Worm (Caenorhabditis elegans): Measurements from ENCODE around the gene lgc-22.
A peak's percentile ranks its signal among the peaks of the same experiment; 100 is the strongest.

Gene lgc-22

DNA sequence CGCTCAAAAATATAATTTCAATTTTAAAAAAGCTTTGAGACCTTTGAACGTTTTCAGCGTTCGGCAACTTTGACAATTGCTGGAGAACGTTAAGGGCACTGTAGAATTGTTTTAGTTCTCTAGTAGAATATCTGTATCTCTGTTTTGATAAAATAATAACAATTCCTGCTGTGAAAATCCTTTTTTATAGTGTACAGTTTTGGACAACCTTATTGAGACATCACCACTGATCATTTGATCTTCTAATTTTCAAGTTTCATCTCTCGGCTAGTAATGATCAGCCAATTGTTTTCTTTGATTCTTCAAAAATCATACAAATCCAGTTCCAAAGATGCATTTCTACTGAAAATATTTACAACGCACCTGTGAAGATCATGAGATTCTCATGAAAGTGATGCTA is 8.5 kb upstream of the lgc-22 start, which contains the start of gene F15E6.10:
Gene F15E6.10 (plus strand): TSS at position 301 of the 400 bp plus-strand sequence.
- TF ChIP-seq vab-7 (GFP tag; IDR thresholded peaks at IDR 0.05) = no peak
- TF ChIP-seq aha-1 (tag) = no peak
- TF ChIP-seq Y105C5A.15 (GFP tag; IDR thresholded peaks at IDR 0.05) = no peak

DNA sequence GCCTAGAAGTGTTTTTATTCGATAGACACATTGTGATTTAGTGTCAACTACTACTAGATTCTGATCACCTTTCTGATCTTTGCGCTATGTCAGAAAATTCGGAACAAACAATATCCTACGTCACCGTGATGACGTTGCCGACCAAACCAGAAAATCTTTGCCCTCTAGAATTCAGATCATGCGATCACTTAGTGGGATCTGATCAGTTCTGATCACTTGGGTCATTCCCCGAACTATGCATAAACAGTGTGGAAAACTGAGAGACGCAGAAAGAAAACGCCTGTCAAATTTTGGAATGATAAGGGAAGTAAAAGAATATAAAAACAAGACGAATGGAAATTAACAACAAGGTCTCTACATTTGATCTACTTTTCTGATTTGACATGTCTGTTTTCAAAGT is 6.6 kb upstream of the lgc-22 start, which contains the start of gene F15E6.3:
Gene F15E6.3 (plus strand): TSS at position 344 of the 400 bp plus-strand sequence.
- no peak for TF ChIP-seq lin-13 (GFP tag; optimal IDR thresholded peaks at IDR 0.05)
- TF ChIP-seq ama-1 (optimal IDR thresholded peaks at IDR 0.05) = no peak
- no peak for TF ChIP-seq cey-2 (tag; optimal IDR thresholded peaks at IDR 0.05; ENCODE audit: borderline replicate concordance, insufficient read depth)
- peak; percentile 26 for TF ChIP-seq duxl-1 (tag; optimal IDR thresholded peaks at IDR 0.05; ENCODE audit: poor library complexity)
- no peak for TF ChIP-seq mep-1 (tag; optimal IDR thresholded peaks at IDR 0.05)
- TF ChIP-seq aha-1 (tag) = peak; percentile 24
- TF ChIP-seq nhr-76 (tag; optimal IDR thresholded peaks at IDR 0.05) = no peak
- no peak for TF ChIP-seq Y5F2A.4 (GFP tag; optimal IDR thresholded peaks at IDR 0.05)
- TF ChIP-seq ceh-82 (tag; optimal IDR thresholded peaks at IDR 0.05) = no peak
- TF ChIP-seq ceh-20 (GFP tag; IDR thresholded peaks at IDR 0.05) = no peak
- peak in 1 of 2 experiments; percentile 22 for TF ChIP-seq lsy-2 (tag; optimal IDR thresholded peaks at IDR 0.05)
- no peak for TF ChIP-seq nhr-77 (tag; optimal IDR thresholded peaks at IDR 0.05)
- TF ChIP-seq F49E8.2 (tag; optimal IDR thresholded peaks at IDR 0.05; ENCODE audit: borderline replicate concordance) = no peak
- TF ChIP-seq snpc-1.2 (GFP tag; IDR thresholded peaks at IDR 0.05) = no peak
- no peak for TF ChIP-seq gei-8 (GFP tag; optimal IDR thresholded peaks at IDR 0.05)
- TF ChIP-seq egl-43 (GFP tag; IDR thresholded peaks at IDR 0.05) = no peak
- TF ChIP-seq zfp-3 (GFP tag; conservative IDR thresholded peaks at IDR 0.05) = no peak
- TF ChIP-seq T26A8.4 (GFP tag; IDR thresholded peaks at IDR 0.05) = no peak
- no peak for TF ChIP-seq F44E2.7 (GFP tag; IDR thresholded peaks at IDR 0.05)
- peak; percentile 32 to 62 for TF ChIP-seq mdl-1 (tag; optimal IDR thresholded peaks at IDR 0.05)
- TF ChIP-seq zip-11 (GFP tag; IDR thresholded peaks at IDR 0.05) = no peak
- TF ChIP-seq nhr-42 (GFP tag; IDR thresholded peaks at IDR 0.05) = no peak
- TF ChIP-seq nhr-48 (tag; optimal IDR thresholded peaks at IDR 0.05) = peak; percentile 79
- no peak for TF ChIP-seq fos-1 (tag; optimal IDR thresholded peaks at IDR 0.05)
- TF ChIP-seq hlh-30 (tag; optimal IDR thresholded peaks at IDR 0.05; ENCODE audit: insufficient read depth) = peak; percentile 78
- no peak for TF ChIP-seq ztf-11 (tag; optimal IDR thresholded peaks at IDR 0.05)
- no peak for TF ChIP-seq nhr-25 (tag; optimal IDR thresholded peaks at IDR 0.05; ENCODE audit: borderline replicate concordance, insufficient read depth)
- TF ChIP-seq nhr-10 (tag; optimal IDR thresholded peaks at IDR 0.05) = no peak
- no peak for TF ChIP-seq php-3 (GFP tag; IDR thresholded peaks at IDR 0.05)
- TF ChIP-seq lin-39 (tag; optimal IDR thresholded peaks at IDR 0.05) = no peak
- no peak for TF ChIP-seq pha-4 (GFP tag; IDR thresholded peaks at IDR 0.05)
- TF ChIP-seq pha-4 (tag; optimal IDR thresholded peaks at IDR 0.05) = no peak
- TF ChIP-seq mxl-2 (GFP tag; conservative IDR thresholded peaks at IDR 0.05) = no peak
- TF ChIP-seq attf-4 (tag; optimal IDR thresholded peaks at IDR 0.05) = no peak
- no peak for TF ChIP-seq lin-15B (tag; optimal IDR thresholded peaks at IDR 0.05)
- TF ChIP-seq ztf-7 (tag; optimal IDR thresholded peaks at IDR 0.05) = no peak
- TF ChIP-seq dmd-9 (GFP tag; IDR thresholded peaks at IDR 0.05) = no peak
- TF ChIP-seq zip-2 (tag; optimal IDR thresholded peaks at IDR 0.05) = no peak
- no peak for TF ChIP-seq madf-5 (GFP tag; IDR thresholded peaks at IDR 0.05)
- no peak for TF ChIP-seq unc-39 (tag; optimal IDR thresholded peaks at IDR 0.05)
- no peak for TF ChIP-seq egl-27 (tag; optimal IDR thresholded peaks at IDR 0.05)
- TF ChIP-seq rbr-2 (tag; optimal IDR thresholded peaks at IDR 0.05) = no peak
- no peak for TF ChIP-seq F10B5.3 (tag; optimal IDR thresholded peaks at IDR 0.05)
- TF ChIP-seq nhr-6 (tag; optimal IDR thresholded peaks at IDR 0.05) = no peak
- no peak for TF ChIP-seq ceh-62 (tag; optimal IDR thresholded peaks at IDR 0.05)
- TF ChIP-seq Y48G9A.11 (GFP tag; IDR thresholded peaks at IDR 0.05) = no peak
- TF ChIP-seq Y105C5A.15 (GFP tag; IDR thresholded peaks at IDR 0.05) = no peak
- no peak for TF ChIP-seq saeg-2 (GFP tag; IDR thresholded peaks at IDR 0.05)
- no peak for TF ChIP-seq ces-1 (GFP tag; optimal IDR thresholded peaks at IDR 0.05)
- TF ChIP-seq snpc-4 (tag; optimal IDR thresholded peaks at IDR 0.05) = no peak
